Worm (Caenorhabditis elegans): ENCODE results near the gene K08D8.1.

- no peak for TF ChIP-seq pha-4 (tag; optimal IDR thresholded peaks at IDR 0.05)
- no peak for TF ChIP-seq fkh-10 (GFP tag; optimal IDR thresholded peaks at IDR 0.05)
- no peak for TF ChIP-seq ceh-22 (tag; optimal IDR thresholded peaks at IDR 0.05)
- no peak for TF ChIP-seq eyg-1 (tag; optimal IDR thresholded peaks at IDR 0.05)
- no peak for TF ChIP-seq dve-1 (tag; optimal IDR thresholded peaks at IDR 0.05)
- no peak for TF ChIP-seq nhr-11 (tag; optimal IDR thresholded peaks at IDR 0.05)
- TF ChIP-seq ref-2 (tag; optimal IDR thresholded peaks at IDR 0.05) = no peak
Measured at ce11 chrIV:12924332-12924731, 32.0 kb downstream of the K08D8.1 start, which contains the start of gene srlf-4.

Data from whole organism, late embryonic.